Worm (Caenorhabditis elegans) whole organism, L4 larva: ENCODE data around the gene srt-63.

ENCODE experiments used
- dmd-6 ChIP-seq: fragments of 200-800 bp; sonication (Bioruptor generic); IDR thresholded peaks from 2 replicates; pipeline ENCODE4 v1.3.6; 2022; ENCODE audit warnings: missing genetic modification reagents, missing genetic modification characterization, missing compliant biosample characterization
- lin-39 ChIP-seq: fragments of 150-350 bp; optimal IDR thresholded peaks from 2 replicates; lab custom pipeline; 2014; ENCODE audit warnings: missing biosample characterization, missing genetic modification reagents, missing genetic modification characterization
- nhr-111 ChIP-seq: fragments of 200-800 bp; sonication (Bioruptor generic); optimal IDR thresholded peaks from 2 replicates; lab custom pipeline; 2018; ENCODE audit warnings: mild to moderate bottlenecking, missing genetic modification characterization, missing compliant biosample characterization
- unc-62 ChIP-seq, 3 experiments: fragments of 150-350 bp in 1 of 3; sonication (generic microtip); optimal IDR thresholded peaks in 2 of 3; peaks in 1 of 3; 1 replicate in 1 of 3; 2 replicates in 2 of 3; lab custom pipeline; 2014 to 2017; ENCODE audit warnings: missing biosample characterization in 3 of 3, missing genetic modification characterization in 3 of 3, missing genetic modification reagents in 3 of 3, missing genotype in 1 of 3
- zip-11 ChIP-seq: fragments of 200-800 bp; sonication (Bioruptor generic); IDR thresholded peaks from 2 replicates; pipeline ENCODE4 v1.3.6; 2022; ENCODE audit warnings: missing genetic modification characterization, missing compliant biosample characterization

- TF ChIP-seq dmd-6 (GFP tag; lab: Robert Waterston, UW) (no peak), lin-39 (tag; lab: Kevin White, UChicago) (no peak), zip-11 (GFP tag; lab: Robert Waterston, UW) (no peak), unc-62 (GFP tag; optimal IDR thresholded peaks at IDR 0.05 in 1 of 2; lab: Kevin White, UChicago) (no peak), unc-62 (tag; optimal IDR thresholded peaks at IDR 0.05; lab: Kevin White, UChicago) (no peak), nhr-111 (GFP tag; lab: Kevin White, UChicago) (no peak)
These were observed at the start of gene srt-63 for ce11 chrV:3256051-3256450.
